Fruit fly (Drosophila melanogaster): Measurements from ENCODE around the gene CG9168.

CG9168 gene

dm6 chr3L:1442906-1443305, 32.0 kb downstream of the CG9168 start:
- TF ChIP-seq insv (optimal IDR thresholded peaks at IDR 0.05) (no peak), ttk (optimal IDR thresholded peaks at IDR 0.05) (no peak), psq (optimal IDR thresholded peaks at IDR 0.05) (no peak), Sin3A (optimal IDR thresholded peaks at IDR 0.05) (no peak), Myc (optimal IDR thresholded peaks at IDR 0.05) (no peak), h (optimal IDR thresholded peaks at IDR 0.05) (no peak)

dm6 chr3L:1447803-1448517, 37.1 kb downstream of the CG9168 start:
- TF ChIP-seq insv (optimal IDR thresholded peaks at IDR 0.05) (no peak), ttk (optimal IDR thresholded peaks at IDR 0.05) (no peak), psq (optimal IDR thresholded peaks at IDR 0.05) (no peak), h (optimal IDR thresholded peaks at IDR 0.05) (no peak), Sin3A (optimal IDR thresholded peaks at IDR 0.05) (no peak), Myc (optimal IDR thresholded peaks at IDR 0.05) (no peak)

DNA sequence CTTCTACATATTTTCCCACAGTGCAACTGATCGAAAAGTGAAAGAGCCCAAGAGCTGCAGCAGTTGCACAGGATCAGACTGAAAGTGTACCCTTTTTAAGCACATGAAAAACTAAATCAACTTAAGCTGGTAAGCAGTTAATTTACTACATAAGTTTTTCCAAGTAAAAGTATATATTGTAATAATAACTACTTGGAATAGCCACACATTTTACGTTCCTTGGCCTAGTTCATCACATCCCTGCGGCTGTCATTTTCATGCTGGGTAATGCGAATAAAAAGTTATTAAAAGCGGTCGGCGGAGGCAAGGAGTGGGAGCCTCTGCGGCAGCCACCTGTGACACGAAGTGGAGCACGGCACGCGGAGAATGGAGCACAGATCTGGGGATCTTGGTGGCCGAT, 40.1 kb downstream of the CG9168 start:
- no peak for TF ChIP-seq psq (optimal IDR thresholded peaks at IDR 0.05)
- no peak for TF ChIP-seq Sin3A (optimal IDR thresholded peaks at IDR 0.05)
- no peak for TF ChIP-seq Myc (optimal IDR thresholded peaks at IDR 0.05)
- TF ChIP-seq insv (optimal IDR thresholded peaks at IDR 0.05): no peak
- TF ChIP-seq ttk (optimal IDR thresholded peaks at IDR 0.05): no peak
- TF ChIP-seq h (optimal IDR thresholded peaks at IDR 0.05): no peak

- TF ChIP-seq Myc (optimal IDR thresholded peaks at IDR 0.05): no peak
- no peak for TF ChIP-seq psq (optimal IDR thresholded peaks at IDR 0.05)
Measured at dm6 chr3L:1457281-1457680, 46.4 kb downstream of the CG9168 start.

DNA sequence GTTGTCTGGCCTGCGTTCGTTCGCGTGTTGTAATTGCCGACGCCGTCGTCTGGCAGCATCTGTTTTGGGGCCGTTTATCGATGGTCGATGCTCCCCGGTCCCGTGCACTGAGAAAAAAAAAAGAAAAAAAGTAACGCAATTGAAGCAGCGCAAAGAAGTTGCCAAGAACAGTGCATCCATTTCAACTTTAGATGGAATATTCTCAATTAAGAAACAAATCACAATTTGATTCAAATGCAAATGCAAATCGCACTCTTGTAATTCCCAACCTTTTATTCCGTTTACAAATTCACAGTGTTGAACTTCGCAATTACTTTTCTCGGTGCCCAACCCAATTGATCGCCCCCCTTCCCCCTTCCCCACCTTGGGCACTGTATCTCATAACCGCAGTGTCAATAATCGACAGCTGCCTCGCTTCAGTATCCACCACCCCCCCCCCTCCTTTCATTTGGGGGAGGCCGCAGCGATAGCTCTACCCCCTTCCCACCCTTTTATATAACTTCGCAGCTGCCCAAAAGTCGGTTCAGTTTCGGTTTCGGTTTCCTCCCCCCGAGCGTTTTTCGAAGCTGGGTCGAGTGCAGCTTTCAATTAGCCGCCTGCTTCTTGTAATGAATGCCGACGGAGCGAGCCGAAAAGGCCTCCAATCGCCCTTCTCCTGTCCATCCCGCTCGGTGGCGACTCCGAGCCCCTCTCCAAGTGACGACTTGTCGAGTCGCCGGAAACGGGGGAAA, 47.3 kb downstream of the CG9168 start:
- TF ChIP-seq psq (optimal IDR thresholded peaks at IDR 0.05) (no peak), ttk (optimal IDR thresholded peaks at IDR 0.05) (no peak), Myc (optimal IDR thresholded peaks at IDR 0.05) (no peak), Sin3A (optimal IDR thresholded peaks at IDR 0.05) (no peak), insv (optimal IDR thresholded peaks at IDR 0.05) (no peak), h (optimal IDR thresholded peaks at IDR 0.05) (no peak)

- TF ChIP-seq Sin3A (optimal IDR thresholded peaks at IDR 0.05) (no peak), h (optimal IDR thresholded peaks at IDR 0.05) (no peak), ttk (optimal IDR thresholded peaks at IDR 0.05) (no peak), psq (optimal IDR thresholded peaks at IDR 0.05) (no peak), insv (optimal IDR thresholded peaks at IDR 0.05) (no peak), Myc (optimal IDR thresholded peaks at IDR 0.05) (no peak)
Measured at dm6 chr3L:1461831-1462230, 51.0 kb downstream of the CG9168 start.

All from Kc167 (cell line).